Fruit fly (Drosophila melanogaster) S2 (cell line): Measurements from ENCODE around the gene p130CAS.

Source experiments
- CG8478 ChIP-seq: fragments of >200 bp; optimal IDR thresholded peaks from 2 replicates; lab custom pipeline; 2018
- CTCF ChIP-seq, 2 experiments: fragments of >200 bp; optimal IDR thresholded peaks; 2 replicates each; lab custom pipeline; 2018

dm6 chr3L:199754-200596 is 47.3 kb downstream of the p130CAS start, which contains the start of the genes rno and mri:
- TF ChIP-seq CG8478 (lab: Kevin White, UChicago) (no peak), CTCF (optimal IDR thresholded peaks at IDR 0.05; lab: Kevin White, UChicago) (no peak)
